Worm (Caenorhabditis elegans) whole organism, young adult: ENCODE results near the gene ndab-2.

Experiments
- B0336.3 ChIP-seq: fragments of 200-800 bp; sonication (Bioruptor generic); IDR thresholded peaks from 2 replicates; pipeline ENCODE4 v1.3.6; 2022; ENCODE audit warnings: missing genetic modification characterization, missing compliant biosample characterization
- C06A6.2 ChIP-seq: fragments of 200-800 bp; sonication (Bioruptor generic); conservative IDR thresholded peaks from 2 replicates; pipeline ENCODE4 v1.3.6; 2022; ENCODE audit warnings: missing genetic modification characterization, missing compliant biosample characterization
- D2030.7 ChIP-seq: fragments of 200-800 bp; sonication (Bioruptor generic); IDR thresholded peaks from 2 replicates; pipeline ENCODE4 v1.3.6; 2022; ENCODE audit warnings: missing genetic modification reagents, missing genetic modification characterization, missing compliant biosample characterization
- F33H1.4 ChIP-seq: fragments of 200-800 bp; sonication (Bioruptor generic); IDR thresholded peaks from 2 replicates; pipeline ENCODE4 v1.3.6; 2022; ENCODE audit warnings: missing genetic modification reagents, missing genetic modification characterization, missing compliant biosample characterization
- F39B2.1 ChIP-seq: fragments of 200-800 bp; sonication (Bioruptor generic); IDR thresholded peaks from 2 replicates; pipeline ENCODE4 v1.3.6; 2022; ENCODE audit warnings: missing genetic modification reagents, missing genetic modification characterization, missing compliant biosample characterization
- F49E8.2 ChIP-seq: sonication (generic microtip); optimal IDR thresholded peaks from 3 replicates; lab custom pipeline; 2017; ENCODE audit warnings: missing genetic modification characterization, mild to moderate bottlenecking, missing compliant biosample characterization, antibody characterized with exemption, moderate library complexity; ENCODE audit not compliant: insufficient read depth
- F52B5.7 ChIP-seq: sonication (generic microtip); optimal IDR thresholded peaks from 2 replicates; lab custom pipeline; 2016; ENCODE audit warnings: mild to moderate bottlenecking, missing genetic modification characterization, missing compliant biosample characterization
- Y53G8AR.9 ChIP-seq: fragments of 200-800 bp; sonication (Bioruptor generic); conservative IDR thresholded peaks from 2 replicates; pipeline ENCODE4 v1.3.6; 2022; ENCODE audit warnings: missing genetic modification reagents, missing genetic modification characterization, missing compliant biosample characterization
- Y56A3A.18 ChIP-seq: fragments of 200-800 bp; sonication (Bioruptor generic); IDR thresholded peaks from 2 replicates; pipeline ENCODE4 v1.3.6; 2022; ENCODE audit warnings: missing genetic modification reagents, missing genetic modification characterization, missing compliant biosample characterization
- Y95B8A.8 ChIP-seq: fragments of 200-800 bp; sonication (Bioruptor generic); IDR thresholded peaks from 2 replicates; pipeline ENCODE4 v1.3.6; 2022; ENCODE audit warnings: missing genetic modification reagents, missing genetic modification characterization, missing compliant biosample characterization
- aptf-3 ChIP-seq: fragments of 200-800 bp; sonication (Bioruptor generic); IDR thresholded peaks from 2 replicates; pipeline ENCODE4 v1.3.6; 2022; ENCODE audit warnings: missing genetic modification characterization, missing compliant biosample characterization
- atf-7 ChIP-seq: sonication (generic microtip); optimal IDR thresholded peaks from 2 replicates; lab custom pipeline; 2017; ENCODE audit warnings: mild to moderate bottlenecking, missing genetic modification characterization, missing compliant biosample characterization
- athp-1 ChIP-seq: sonication (generic microtip); optimal IDR thresholded peaks from 2 replicates; lab custom pipeline; 2017; ENCODE audit warnings: mild to moderate bottlenecking, missing genetic modification characterization, missing compliant biosample characterization
- attf-6 ChIP-seq: fragments of 200-800 bp; sonication (Bioruptor generic); IDR thresholded peaks from 2 replicates; pipeline ENCODE4 v1.3.6; 2022; ENCODE audit warnings: missing genetic modification reagents, missing genetic modification characterization, missing compliant biosample characterization
- bed-1 ChIP-seq: fragments of 200-800 bp; sonication (Bioruptor generic); IDR thresholded peaks from 2 replicates; pipeline ENCODE4 v1.3.6; 2022; ENCODE audit warnings: missing genetic modification reagents, missing genetic modification characterization, missing compliant biosample characterization
- cebp-1 ChIP-seq, 2 experiments: fragments of 200-800 bp in 1 of 2; sonication (Bioruptor generic) in 1 of 2; sonication (generic microtip) in 1 of 2; IDR thresholded peaks in 1 of 2; optimal IDR thresholded peaks in 1 of 2; 2 replicates each; pipeline versions ENCODE4 v1.3.6 to Lab custom; 2017 to 2022; ENCODE audit warnings: missing compliant biosample characterization in 2 of 2, missing genetic modification characterization in 2 of 2, mild to moderate bottlenecking in 1 of 2, missing genetic modification reagents in 1 of 2, moderate library complexity in 1 of 2
- die-1 ChIP-seq: sonication (generic microtip); optimal IDR thresholded peaks from 2 replicates; lab custom pipeline; 2016; ENCODE audit warnings: missing genotype, mild to moderate bottlenecking, missing genetic modification characterization, missing compliant biosample characterization
- egl-18 ChIP-seq: fragments of 200-800 bp; sonication (Bioruptor generic); IDR thresholded peaks from 2 replicates; pipeline ENCODE4 v1.3.6; 2022; ENCODE audit warnings: missing genetic modification reagents, missing genetic modification characterization, missing compliant biosample characterization
- ekl-4 ChIP-seq: fragments of 200-800 bp; sonication (Bioruptor generic); IDR thresholded peaks from 2 replicates; pipeline ENCODE4 v1.3.6; 2022; ENCODE audit warnings: missing genetic modification reagents, missing genetic modification characterization, missing compliant biosample characterization
- ets-4 ChIP-seq: fragments of 200-800 bp; sonication (Bioruptor generic); optimal IDR thresholded peaks from 2 replicates; lab custom pipeline; 2018; ENCODE audit warnings: mild to moderate bottlenecking, missing genetic modification characterization, missing compliant biosample characterization
- hmg-1.2 ChIP-seq: fragments of 200-800 bp; sonication (Bioruptor generic); IDR thresholded peaks from 2 replicates; pipeline ENCODE4 v1.3.6; 2022; ENCODE audit warnings: missing genetic modification reagents, missing genetic modification characterization, missing compliant biosample characterization
- hsf-1 ChIP-seq: fragments of 200-800 bp; sonication (Bioruptor generic); IDR thresholded peaks from 2 replicates; pipeline ENCODE4 v1.3.6; 2022; ENCODE audit warnings: missing genetic modification reagents, missing genetic modification characterization, missing compliant biosample characterization
- lin-26 ChIP-seq: fragments of 200-800 bp; sonication (Bioruptor generic); IDR thresholded peaks from 2 replicates; pipeline ENCODE4 v1.3.6; 2022; ENCODE audit warnings: missing genetic modification reagents, missing genetic modification characterization, missing compliant biosample characterization
- lin-54 ChIP-seq: fragments of 200-800 bp; sonication (Bioruptor generic); optimal IDR thresholded peaks from 2 replicates; lab custom pipeline; 2018; ENCODE audit warnings: mild to moderate bottlenecking, missing genetic modification characterization, missing compliant biosample characterization
- lsl-1 ChIP-seq: fragments of 200-800 bp; sonication (Bioruptor generic); optimal IDR thresholded peaks from 2 replicates; lab custom pipeline; 2018; ENCODE audit warnings: mild to moderate bottlenecking, missing genetic modification characterization, moderate library complexity, missing compliant biosample characterization
- madf-3 ChIP-seq: fragments of 200-800 bp; sonication (Bioruptor generic); IDR thresholded peaks from 2 replicates; pipeline ENCODE4 v1.3.6; 2022; ENCODE audit warnings: missing genetic modification reagents, missing genetic modification characterization, missing compliant biosample characterization
- madf-6 ChIP-seq: fragments of 200-800 bp; sonication (Bioruptor generic); IDR thresholded peaks from 2 replicates; pipeline ENCODE4 v1.3.6; 2022; ENCODE audit warnings: missing genetic modification reagents, missing genetic modification characterization, missing compliant biosample characterization
- mcd-1 ChIP-seq: fragments of 200-800 bp; sonication (Bioruptor generic); IDR thresholded peaks from 2 replicates; pipeline ENCODE4 v1.3.6; 2022; ENCODE audit warnings: missing genetic modification reagents, missing genetic modification characterization, missing compliant biosample characterization
- mxl-1 ChIP-seq: sonication (generic microtip); optimal IDR thresholded peaks from 2 replicates; lab custom pipeline; 2016; ENCODE audit warnings: missing genetic modification characterization, missing compliant biosample characterization
- nfya-2 ChIP-seq: fragments of 200-800 bp; sonication (Bioruptor generic); IDR thresholded peaks from 2 replicates; pipeline ENCODE4 v1.3.6; 2022; ENCODE audit warnings: missing genetic modification reagents, missing genetic modification characterization, missing compliant biosample characterization
- nfyb-1 ChIP-seq: fragments of 200-800 bp; sonication (Bioruptor generic); IDR thresholded peaks from 2 replicates; pipeline ENCODE4 v1.3.6; 2022; ENCODE audit warnings: missing genetic modification reagents, missing genetic modification characterization, missing compliant biosample characterization
- nhr-80 ChIP-seq: sonication (generic microtip); optimal IDR thresholded peaks from 2 replicates; lab custom pipeline; 2016; ENCODE audit warnings: missing genetic modification characterization, missing compliant biosample characterization
- pbrm-1 ChIP-seq: fragments of 200-800 bp; sonication (Bioruptor generic); IDR thresholded peaks from 2 replicates; pipeline ENCODE4 v1.3.6; 2022; ENCODE audit warnings: missing genetic modification reagents, missing genetic modification characterization, missing compliant biosample characterization
- snpc-1.3 ChIP-seq: sonication (generic microtip); optimal IDR thresholded peaks from 2 replicates; lab custom pipeline; 2017; ENCODE audit warnings: missing genetic modification characterization, mild to moderate bottlenecking, missing compliant biosample characterization, antibody characterized with exemption, moderate library complexity, missing genotype, missing genetic modification reagents; ENCODE audit not compliant: insufficient read depth
- snpc-3.4 ChIP-seq: sonication (generic microtip); optimal IDR thresholded peaks from 2 replicates; lab custom pipeline; 2017; ENCODE audit warnings: missing genetic modification characterization, mild to moderate bottlenecking, missing compliant biosample characterization, antibody characterized with exemption, moderate library complexity, missing genotype, missing genetic modification reagents
- snpc-4 ChIP-seq, 5 experiments: fragments of 150-350 bp in 1 of 5; sonication (generic microtip) in 4 of 5; optimal IDR thresholded peaks; 2 replicates each; lab custom pipeline; 2014 to 2018; ENCODE audit warnings: missing genetic modification characterization in 5 of 5, missing biosample characterization in 3 of 5, antibody characterized with exemption in 2 of 5, mild to moderate bottlenecking in 2 of 5, missing compliant biosample characterization in 2 of 5, missing genotype in 2 of 5, moderate library complexity in 2 of 5, missing genetic modification reagents in 1 of 5
- tbp1 ChIP-seq: fragments of 200-800 bp; sonication (Bioruptor generic); optimal IDR thresholded peaks from 2 replicates; lab custom pipeline; 2018; ENCODE audit warnings: mild to moderate bottlenecking, missing genetic modification characterization, missing compliant biosample characterization
- tlf-1 ChIP-seq: fragments of 200-800 bp; sonication (Bioruptor generic); optimal IDR thresholded peaks from 2 replicates; lab custom pipeline; 2018; ENCODE audit warnings: mild to moderate bottlenecking, missing genetic modification characterization, missing compliant biosample characterization
- unc-62 ChIP-seq: fragments of 150-350 bp; optimal IDR thresholded peaks from 2 replicates; lab custom pipeline; 2014; ENCODE audit warnings: missing biosample characterization, missing genetic modification reagents, missing genetic modification characterization
- ztf-18 ChIP-seq: sonication (generic microtip); optimal IDR thresholded peaks from 2 replicates; lab custom pipeline; 2016; ENCODE audit warnings: missing genotype, mild to moderate bottlenecking, missing genetic modification characterization, missing compliant biosample characterization

The ndab-2 gene

DNA sequence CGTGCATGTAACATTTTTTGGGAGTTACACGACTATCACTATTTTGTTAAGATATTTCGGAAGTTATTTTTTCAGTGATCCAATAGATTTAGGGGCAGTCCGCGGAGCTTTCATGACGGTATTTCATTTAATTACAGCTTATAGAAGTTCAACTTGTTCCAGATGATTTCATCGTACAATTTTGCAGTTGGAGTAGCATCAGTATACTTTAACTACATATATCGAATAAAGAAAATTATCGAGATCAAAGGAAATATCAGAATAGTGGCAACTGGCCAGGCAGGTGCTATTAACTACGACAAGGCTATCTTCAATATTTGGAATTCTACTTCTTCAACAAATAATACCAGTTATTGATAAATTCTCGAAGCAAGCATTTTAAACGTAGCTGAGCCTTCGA lies 2.1 kb upstream of the ndab-2 start:
- TF ChIP-seq bed-1 (GFP tag; lab: Robert Waterston, UW) (no peak), lin-26 (peak; percentile 78), unc-62 (GFP tag; lab: Kevin White, UChicago) (no peak), F39B2.1 (peak; percentile 59; the same call in 1 of the 2 replicates), madf-6 (GFP tag; lab: Robert Waterston, UW) (peak; percentile 72), nfya-2 (GFP tag; lab: Robert Waterston, UW) (0 out of 2 replicates have a peak, but pooled peaks have one; percentile 54), snpc-3.4 (peak; percentile 3), ekl-4 (GFP tag; lab: Robert Waterston, UW) (peak; percentile 86), ztf-18 (tag; lab: Kevin White, UChicago) (peak; percentile 32), Y95B8A.8 (GFP tag; lab: Robert Waterston, UW) (peak; percentile 54; the same call in 1 of the 2 replicates), D2030.7 (0 out of 2 replicates have a peak, but pooled peaks have one; percentile 36), tbp1 (GFP tag; lab: Kevin White, UChicago) (peak; percentile 35), F33H1.4 (GFP tag; lab: Robert Waterston, UW) (peak; percentile 49), cebp-1 (GFP tag; IDR thresholded peaks at IDR 0.05; lab: Robert Waterston, UW) (no peak), cebp-1 (tag; optimal IDR thresholded peaks at IDR 0.05; lab: Kevin White, UChicago) (peak; percentile 54), hmg-1.2 (GFP tag; lab: Robert Waterston, UW) (peak; percentile 11; the same call in 1 of the 2 replicates), attf-6 (peak; percentile 56; the same call in 1 of the 2 replicates), mcd-1 (GFP tag; lab: Robert Waterston, UW) (peak; percentile 41; the same call in 1 of the 2 replicates), atf-7 (no peak), Y53G8AR.9 (GFP tag; lab: Robert Waterston, UW) (0 out of 2 replicates have a peak, but pooled peaks have one; percentile 53), pbrm-1 (GFP tag; lab: Robert Waterston, UW) (peak; percentile 51; the same call in 1 of the 2 replicates), hsf-1 (GFP tag; lab: Robert Waterston, UW) (peak; percentile 65; the same call in 1 of the 2 replicates), aptf-3 (GFP tag; lab: Robert Waterston, UW) (0 out of 2 replicates have a peak, but pooled peaks have one; percentile 10), F49E8.2 (peak; percentile 51), nhr-80 (no peak), C06A6.2 (GFP tag; lab: Robert Waterston, UW) (no peak), lin-54 (GFP tag; lab: Kevin White, UChicago) (peak; percentile 57), Y56A3A.18 (peak; percentile 45; the same call in 1 of the 2 replicates), nfyb-1 (peak; percentile 50; the same call in 1 of the 2 replicates), egl-18 (no peak), snpc-4 (GFP tag; optimal IDR thresholded peaks at IDR 0.05; lab: Kevin White, UChicago) (no peak), snpc-4 (tag; optimal IDR thresholded peaks at IDR 0.05; lab: Kevin White, UChicago) (peak in 1 of 4 experiments; percentile 26), die-1 (tag; lab: Kevin White, UChicago) (peak; percentile 3), snpc-1.3 (tag; lab: Kevin White, UChicago) (peak; percentile 11), lsl-1 (peak; percentile 29), madf-3 (GFP tag; lab: Robert Waterston, UW) (peak; percentile 46; the same call in 1 of the 2 replicates), tlf-1 (GFP tag; lab: Kevin White, UChicago) (peak; percentile 66), ets-4 (GFP tag; lab: Kevin White, UChicago) (no peak), athp-1 (tag; lab: Kevin White, UChicago) (peak; percentile 71), B0336.3 (GFP tag; lab: Robert Waterston, UW) (peak; percentile 82), F52B5.7 (tag; lab: Kevin White, UChicago) (peak; percentile 8), mxl-1 (tag; lab: Kevin White, UChicago) (no peak)
